Fruit fly (Drosophila melanogaster) whole organism, embryonic: Measurements from ENCODE around the gene CG31068.
A peak's percentile ranks its signal among the peaks of the same experiment; 100 is the strongest.

Source experiments
- Asciz ChIP-seq: fragments of 200-800 bp; sonication (Bioruptor generic); optimal IDR thresholded peaks from 2 replicates; lab custom pipeline; 2017; ENCODE audit warnings: missing biosample characterization, mild to moderate bottlenecking, missing genetic modification characterization, missing genetic modification reagents
- C15 ChIP-seq: fragments of 200-800 bp; sonication (Bioruptor generic); IDR thresholded peaks from 3 replicates; pipeline ENCODE4 v1.3.6; 2022; ENCODE audit warnings: missing biosample characterization, missing genetic modification characterization
- CG10147 ChIP-seq: fragments of 200-800 bp; sonication (Bioruptor generic); optimal IDR thresholded peaks from 2 replicates; lab custom pipeline; 2019; ENCODE audit warnings: missing biosample characterization, mild to moderate bottlenecking, missing genetic modification characterization, moderate library complexity
- CG10274 ChIP-seq: fragments of 200-800 bp; sonication (Bioruptor generic); optimal IDR thresholded peaks from 3 replicates; lab custom pipeline; 2017; ENCODE audit warnings: missing biosample characterization, mild to moderate bottlenecking, missing genetic modification characterization
- CG10565 ChIP-seq: fragments of 200-800 bp; sonication (Bioruptor generic); optimal IDR thresholded peaks from 3 replicates; lab custom pipeline; 2016; ENCODE audit warnings: missing biosample characterization, mild to moderate bottlenecking, missing genetic modification characterization
- CG13775 ChIP-seq: fragments of 200-800 bp; sonication (Bioruptor generic); optimal IDR thresholded peaks from 3 replicates; lab custom pipeline; 2017; ENCODE audit warnings: missing biosample characterization, mild to moderate bottlenecking, missing genetic modification characterization
- CG14014 ChIP-seq: fragments of 200-800 bp; sonication (Bioruptor generic); IDR thresholded peaks from 2 replicates; pipeline ENCODE4 v1.3.6; 2022; ENCODE audit warnings: missing biosample characterization, missing genetic modification characterization
- CG15269 ChIP-seq: fragments of 200-800 bp; sonication (Bioruptor generic); optimal IDR thresholded peaks from 2 replicates; lab custom pipeline; 2018; ENCODE audit warnings: missing biosample characterization, mild to moderate bottlenecking, missing genetic modification characterization, moderate library complexity
- CG1529 ChIP-seq: fragments of 200-800 bp; sonication (Bioruptor generic); optimal IDR thresholded peaks from 3 replicates; lab custom pipeline; 2018; ENCODE audit warnings: missing biosample characterization, missing genetic modification characterization
- CG18262 ChIP-seq: fragments of 200-800 bp; optimal IDR thresholded peaks from 3 replicates; lab custom pipeline; 2019; ENCODE audit warnings: missing biosample characterization, mild to moderate bottlenecking, missing genetic modification characterization, moderate library complexity
- CG2120 ChIP-seq: fragments of 200-800 bp; sonication (Bioruptor generic); optimal IDR thresholded peaks from 3 replicates; lab custom pipeline; 2016; ENCODE audit warnings: missing biosample characterization, missing genetic modification characterization
- CG3726 ChIP-seq: fragments of 200-800 bp; sonication (Bioruptor generic); IDR thresholded peaks from 3 replicates; pipeline ENCODE4, ENCODE4 v1.3.6; 2022; ENCODE audit warnings: missing biosample characterization, missing genetic modification characterization
- CG4360 ChIP-seq: fragments of 200-800 bp; sonication (Bioruptor generic); IDR thresholded peaks from 2 replicates; pipeline ENCODE4 v1.3.6; 2022; ENCODE audit warnings: missing biosample characterization, missing genetic modification characterization
- CG43689 ChIP-seq: fragments of 200-800 bp; sonication (Bioruptor generic); IDR thresholded peaks from 2 replicates; pipeline ENCODE4 v1.3.6; 2022; ENCODE audit warnings: missing biosample characterization, missing genetic modification characterization
- CG4707 ChIP-seq: fragments of 200-800 bp; sonication (Bioruptor generic); optimal IDR thresholded peaks from 2 replicates; lab custom pipeline; 2018; ENCODE audit warnings: missing biosample characterization, mild to moderate bottlenecking, missing genetic modification characterization, moderate library complexity
- CG5953 ChIP-seq: fragments of 200-800 bp; sonication (Bioruptor generic); IDR thresholded peaks from 2 replicates; pipeline ENCODE4 v1.3.6; 2022; ENCODE audit warnings: missing biosample characterization, missing genetic modification characterization
- CG6654 ChIP-seq: fragments of 200-800 bp; sonication (Bioruptor generic); optimal IDR thresholded peaks from 2 replicates; lab custom pipeline; 2017; ENCODE audit warnings: missing biosample characterization, mild to moderate bottlenecking, missing genetic modification characterization
- CG7271 ChIP-seq: fragments of 200-800 bp; sonication (Bioruptor generic); optimal IDR thresholded peaks from 2 replicates; lab custom pipeline; 2018; ENCODE audit warnings: missing biosample characterization, mild to moderate bottlenecking, missing genetic modification characterization, moderate library complexity
- CG8944 ChIP-seq: fragments of 200-800 bp; sonication (Bioruptor generic); optimal IDR thresholded peaks from 3 replicates; lab custom pipeline; 2016; ENCODE audit warnings: missing biosample characterization, missing genetic modification characterization
- CG9215 ChIP-seq: fragments of 200-800 bp; sonication (Bioruptor generic); IDR thresholded peaks from 2 replicates; pipeline ENCODE4 v1.3.6; 2022; ENCODE audit warnings: missing biosample characterization, missing genetic modification characterization
- CG9932 ChIP-seq: fragments of 200-800 bp; sonication (Bioruptor generic); IDR thresholded peaks from 2 replicates; pipeline ENCODE4 v1.3.6; 2022; ENCODE audit warnings: missing biosample characterization, missing genetic modification characterization
- Dad ChIP-seq: fragments of 200-800 bp; sonication (Bioruptor generic); optimal IDR thresholded peaks from 3 replicates; lab custom pipeline; 2016; ENCODE audit warnings: missing biosample characterization, missing genetic modification characterization
- Dref ChIP-seq: fragments of 200-800 bp; sonication (Bioruptor generic); IDR thresholded peaks from 2 replicates; pipeline ENCODE4 v1.3.6; 2022; ENCODE audit warnings: missing biosample characterization, missing genetic modification characterization
- Fer1 ChIP-seq: fragments of 200-800 bp; sonication (Bioruptor generic); optimal IDR thresholded peaks from 2 replicates; lab custom pipeline; 2017; ENCODE audit warnings: missing biosample characterization, mild to moderate bottlenecking, missing genetic modification characterization
- Fer3 ChIP-seq: fragments of 200-800 bp; sonication (Bioruptor generic); optimal IDR thresholded peaks from 2 replicates; lab custom pipeline; 2018; ENCODE audit warnings: missing biosample characterization, mild to moderate bottlenecking, missing genetic modification characterization, moderate library complexity
- H15 ChIP-seq: fragments of 200-800 bp; sonication (Bioruptor generic); IDR thresholded peaks from 3 replicates; pipeline ENCODE4 v1.3.6; 2022; ENCODE audit warnings: missing biosample characterization, missing genetic modification characterization
- Hr3 ChIP-seq: fragments of 200-800 bp; sonication (Bioruptor generic); optimal IDR thresholded peaks from 3 replicates; lab custom pipeline; 2016; ENCODE audit warnings: missing biosample characterization, missing genetic modification characterization
- MBD-R2 ChIP-seq: fragments of 200-800 bp; sonication (Bioruptor generic); IDR thresholded peaks from 2 replicates; pipeline ENCODE4 v1.3.6; 2022; ENCODE audit warnings: missing biosample characterization, missing genetic modification characterization
- Mes4 ChIP-seq: fragments of 200-800 bp; sonication (Bioruptor generic); optimal IDR thresholded peaks from 2 replicates; lab custom pipeline; 2016; ENCODE audit warnings: missing biosample characterization, missing genetic modification characterization
- Sin3A ChIP-seq: fragments of >200 bp; optimal IDR thresholded peaks from 2 replicates; lab custom pipeline; 2018
- Spps ChIP-seq: fragments of 200-800 bp; sonication (Bioruptor generic); optimal IDR thresholded peaks from 2 replicates; lab custom pipeline; 2018; ENCODE audit warnings: missing biosample characterization, mild to moderate bottlenecking, missing genetic modification characterization
- Stat92E ChIP-seq, 3 experiments: fragments of >200 bp in 2 of 3; fragments of 200-800 bp in 1 of 3; sonication (Bioruptor generic) in 1 of 3; optimal IDR thresholded peaks; 2 replicates each; lab custom pipeline; 2017 to 2019; ENCODE audit warnings: missing biosample characterization in 3 of 3, missing genetic modification characterization in 3 of 3, mild to moderate bottlenecking in 1 of 3, moderate library complexity in 1 of 3
- Xrp1 ChIP-seq: fragments of 200-800 bp; sonication (Bioruptor generic); IDR thresholded peaks from 2 replicates; pipeline ENCODE4 v1.3.6; 2022; ENCODE audit warnings: missing biosample characterization, missing genetic modification characterization
- abd-A ChIP-seq: fragments of 200-800 bp; sonication (Bioruptor generic); optimal IDR thresholded peaks from 3 replicates; lab custom pipeline; 2019; ENCODE audit warnings: missing biosample characterization, mild to moderate bottlenecking, missing genetic modification characterization, moderate library complexity
- ase ChIP-seq: fragments of 200-800 bp; sonication (Bioruptor generic); IDR thresholded peaks from 3 replicates; pipeline ENCODE4 v1.3.6; 2022; ENCODE audit warnings: missing biosample characterization, missing genetic modification characterization
- ash1 ChIP-seq: fragments of 200-800 bp; sonication (Bioruptor generic); optimal IDR thresholded peaks from 2 replicates; lab custom pipeline; 2018; ENCODE audit warnings: missing biosample characterization, mild to moderate bottlenecking, missing genetic modification characterization
- az2 ChIP-seq: fragments of 200-800 bp; sonication (Bioruptor generic); optimal IDR thresholded peaks from 3 replicates; lab custom pipeline; 2016; ENCODE audit warnings: missing biosample characterization, missing genetic modification characterization
- btn ChIP-seq: fragments of 200-800 bp; sonication (Bioruptor generic); optimal IDR thresholded peaks from 2 replicates; lab custom pipeline; 2016; ENCODE audit warnings: missing biosample characterization, missing genetic modification characterization
- chm ChIP-seq: fragments of 200-800 bp; sonication (Bioruptor generic); IDR thresholded peaks from 2 replicates; pipeline ENCODE4 v1.3.6; 2022; ENCODE audit warnings: missing biosample characterization, missing genetic modification characterization
- crc ChIP-seq: fragments of 200-800 bp; sonication (Bioruptor generic); optimal IDR thresholded peaks from 2 replicates; lab custom pipeline; 2016; ENCODE audit warnings: missing biosample characterization, missing genetic modification characterization
- crp ChIP-seq, 2 experiments: fragments of 200-800 bp; sonication (Bioruptor generic); optimal IDR thresholded peaks; 2 replicates in 1 of 2; 3 replicates in 1 of 2; lab custom pipeline; 2017; ENCODE audit warnings: missing biosample characterization in 2 of 2, missing genetic modification characterization in 2 of 2, mild to moderate bottlenecking in 1 of 2, moderate library complexity in 1 of 2
- fru ChIP-seq: fragments of >200 bp; optimal IDR thresholded peaks from 2 replicates; lab custom pipeline; 2017
- kah ChIP-seq: fragments of 200-800 bp; sonication (Bioruptor generic); optimal IDR thresholded peaks from 2 replicates; lab custom pipeline; 2018; ENCODE audit warnings: missing biosample characterization, mild to moderate bottlenecking, missing genetic modification characterization
- luna ChIP-seq: fragments of 200-800 bp; sonication (Bioruptor generic); optimal IDR thresholded peaks from 2 replicates; lab custom pipeline; 2016; ENCODE audit warnings: missing biosample characterization, missing genetic modification characterization
- odd ChIP-seq: fragments of 200-800 bp; sonication (Bioruptor generic); optimal IDR thresholded peaks from 2 replicates; lab custom pipeline; 2017; ENCODE audit warnings: missing biosample characterization, mild to moderate bottlenecking, missing genetic modification characterization
- pb ChIP-seq: fragments of 200-800 bp; sonication (Bioruptor generic); optimal IDR thresholded peaks from 3 replicates; lab custom pipeline; 2016; ENCODE audit warnings: missing biosample characterization, missing genetic modification characterization
- pfk ChIP-seq: fragments of 200-800 bp; sonication (Bioruptor generic); optimal IDR thresholded peaks from 2 replicates; lab custom pipeline; 2018; ENCODE audit warnings: missing biosample characterization, mild to moderate bottlenecking, missing genetic modification characterization, moderate library complexity
- scrt ChIP-seq: fragments of 200-800 bp; sonication (Bioruptor generic); optimal IDR thresholded peaks from 2 replicates; lab custom pipeline; 2018; ENCODE audit warnings: missing biosample characterization, mild to moderate bottlenecking, missing genetic modification characterization, moderate library complexity
- sima ChIP-seq: fragments of 200-800 bp; sonication (Bioruptor generic); optimal IDR thresholded peaks from 2 replicates; lab custom pipeline; 2016; ENCODE audit warnings: missing biosample characterization, missing genetic modification characterization
- ssp ChIP-seq: fragments of 200-800 bp; sonication (Bioruptor generic); IDR thresholded peaks from 2 replicates; pipeline ENCODE4 v1.3.6; 2022; ENCODE audit warnings: missing biosample characterization, missing genetic modification characterization
- stwl ChIP-seq: fragments of 200-800 bp; sonication (Bioruptor generic); optimal IDR thresholded peaks from 3 replicates; lab custom pipeline; 2018; ENCODE audit warnings: missing biosample characterization, mild to moderate bottlenecking, missing genetic modification characterization, moderate library complexity
- tio ChIP-seq: fragments of 200-800 bp; sonication (Bioruptor generic); optimal IDR thresholded peaks from 2 replicates; lab custom pipeline; 2017; ENCODE audit warnings: missing biosample characterization, missing genetic modification characterization, inconsistent platforms

The CG31068 gene

dm6 chr3R:27282286-27282685 is 48.8 kb downstream of the CG31068 start, which contains the start of gene mrt (continued):
- TF ChIP-seq CG9215 (peak; percentile 40; the same call in 1 of the 2 replicates), btn (GFP tag; lab: Kevin White, UChicago) (peak; percentile 32), CG10274 (GFP tag; lab: Kevin White, UChicago) (no peak), CG10565 (GFP tag; lab: Kevin White, UChicago) (no peak), Dad (GFP tag; lab: Kevin White, UChicago) (peak; percentile 36), ash1 (GFP tag; lab: Kevin White, UChicago) (no peak), CG43689 (GFP tag; lab: Robert Waterston, UW) (0 out of 2 replicates have a peak, but pooled peaks have one; percentile 9), H15 (GFP tag; lab: Robert Waterston, UW) (peak; percentile 41; the same call in 1 of the 3 replicates), az2 (GFP tag; lab: Kevin White, UChicago) (peak; percentile 46), CG14014 (GFP tag; lab: Robert Waterston, UW) (peak; percentile 50; the same call in 1 of the 2 replicates), scrt (GFP tag; lab: Kevin White, UChicago) (peak; percentile 42), chm (GFP tag; lab: Robert Waterston, UW) (no peak), Asciz (peak; percentile 20), C15 (GFP tag; lab: Robert Waterston, UW) (no peak), CG6654 (GFP tag; lab: Kevin White, UChicago) (no peak), Spps (no peak), ase (no peak), Mes4 (GFP tag; lab: Kevin White, UChicago) (no peak), kah (GFP tag; lab: Kevin White, UChicago) (no peak), crc (GFP tag; lab: Kevin White, UChicago) (peak; percentile 67), stwl (tag; lab: Kevin White, UChicago) (no peak), Stat92E (GFP tag; optimal IDR thresholded peaks at IDR 0.05; lab: Kevin White, UChicago) (no peak), sima (GFP tag; lab: Kevin White, UChicago) (no peak), Fer1 (GFP tag; lab: Kevin White, UChicago) (peak; percentile 46), odd (GFP tag; lab: Kevin White, UChicago) (no peak), luna (GFP tag; lab: Kevin White, UChicago) (no peak), crp (GFP tag; optimal IDR thresholded peaks at IDR 0.05; lab: Kevin White, UChicago) (no peak), CG8944 (GFP tag; lab: Kevin White, UChicago) (peak; percentile 12), CG5953 (GFP tag; lab: Robert Waterston, UW) (no peak), CG10147 (GFP tag; lab: Kevin White, UChicago) (no peak), MBD-R2 (GFP tag; lab: Robert Waterston, UW) (peak; percentile 28; the same call in 1 of the 2 replicates), pfk (GFP tag; lab: Kevin White, UChicago) (no peak), CG9932 (GFP tag; lab: Robert Waterston, UW) (peak; percentile 78), CG2120 (GFP tag; lab: Kevin White, UChicago) (peak; percentile 85), CG4360 (GFP tag; lab: Robert Waterston, UW) (no peak), Fer3 (tag; lab: Kevin White, UChicago) (peak; percentile 67), tio (GFP tag; lab: Kevin White, UChicago) (peak; percentile 31), ssp (no peak), Dref (GFP tag; lab: Robert Waterston, UW) (peak; percentile 35; the same call in 1 of the 2 replicates), pb (GFP tag; lab: Kevin White, UChicago) (peak; percentile 20), abd-A (tag; lab: Kevin White, UChicago) (no peak), CG4707 (GFP tag; lab: Kevin White, UChicago) (no peak), CG18262 (peak; percentile 34), Hr3 (GFP tag; lab: Kevin White, UChicago) (peak; percentile 20), fru (lab: Kevin White, UChicago) (no peak), CG13775 (GFP tag; lab: Kevin White, UChicago) (peak; percentile 65), CG3726 (no peak), CG15269 (tag; lab: Kevin White, UChicago) (peak; percentile 70), CG7271 (tag; lab: Kevin White, UChicago) (no peak), Sin3A (no peak), Xrp1 (GFP tag; lab: Robert Waterston, UW) (peak; percentile 39; the same call in 1 of the 2 replicates), CG1529 (GFP tag; lab: Kevin White, UChicago) (no peak)
